Fruit fly (Drosophila melanogaster): ENCODE results near the gene CG7992.

DNA sequence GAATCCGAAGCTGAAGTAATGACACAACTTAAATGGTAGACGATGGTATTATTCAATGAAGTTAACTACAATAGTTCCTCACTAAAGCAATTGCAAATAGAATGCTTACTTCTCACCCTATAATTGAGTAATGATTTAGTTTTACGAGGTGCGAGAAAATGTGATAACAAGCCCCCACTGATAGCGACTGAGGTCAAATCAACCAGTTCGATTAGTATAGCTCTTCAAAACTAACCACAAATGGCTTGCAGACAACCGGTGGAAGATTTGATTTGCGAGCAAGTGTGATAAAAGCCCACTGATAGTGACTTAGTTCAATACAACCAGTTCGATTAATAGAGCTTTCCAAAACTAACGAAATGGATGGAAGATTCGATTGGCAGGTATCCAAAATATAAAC is 7.7 kb downstream of the CG7992 start:
- no peak for TF ChIP-seq Gug (GFP tag; IDR thresholded peaks at IDR 0.05)
- TF ChIP-seq CG16815 (GFP tag; optimal IDR thresholded peaks at IDR 0.05) = no peak
- TF ChIP-seq CG14667 (GFP tag; IDR thresholded peaks at IDR 0.05) = no peak
- no peak for TF ChIP-seq inv (GFP tag; IDR thresholded peaks at IDR 0.05; ENCODE audit: partially characterized antibody)
- no peak for TF ChIP-seq Adf1 (GFP tag; IDR thresholded peaks at IDR 0.05)
- TF ChIP-seq danr (GFP tag; IDR thresholded peaks at IDR 0.05) = no peak
